Worm (Caenorhabditis elegans): Measurements from ENCODE around the gene C03E10.1.

The C03E10.1 gene

ce11 chrV:11304200-11304599 is 13.2 kb downstream of the C03E10.1 start:
- TF ChIP-seq tbx-2 (tag; optimal IDR thresholded peaks at IDR 0.05) (no peak), nhr-28 (tag; optimal IDR thresholded peaks at IDR 0.05) (no peak), R02D3.7 (tag; optimal IDR thresholded peaks at IDR 0.05) (no peak), fkh-10 (GFP tag; optimal IDR thresholded peaks at IDR 0.05) (no peak), snpc-4 (tag; optimal IDR thresholded peaks at IDR 0.05) (no peak), nhr-76 (tag; optimal IDR thresholded peaks at IDR 0.05) (no peak), jun-1 (tag; optimal IDR thresholded peaks at IDR 0.05) (no peak)

ce11 chrV:11304879-11305278 is 13.9 kb downstream of the C03E10.1 start, which contains the start of gene srh-45:
TSS of gene srh-45 (minus strand) at chrV:11304979.
- no peak for TF ChIP-seq snpc-4 (tag; optimal IDR thresholded peaks at IDR 0.05)
- TF ChIP-seq R02D3.7 (tag; optimal IDR thresholded peaks at IDR 0.05), result no peak
- TF ChIP-seq eor-1 (tag; optimal IDR thresholded peaks at IDR 0.05), result no peak
- no peak for TF ChIP-seq egl-5 (tag; optimal IDR thresholded peaks at IDR 0.05)
- TF ChIP-seq ceh-16 (tag; optimal IDR thresholded peaks at IDR 0.05), result no peak
- no peak for TF ChIP-seq nhr-25 (tag; optimal IDR thresholded peaks at IDR 0.05)
- no peak for TF ChIP-seq zag-1 (tag; optimal IDR thresholded peaks at IDR 0.05)

ce11 chrV:11307781-11308180 is 16.8 kb downstream of the C03E10.1 start:
- TF ChIP-seq elt-1 (tag; optimal IDR thresholded peaks at IDR 0.05) (no peak), nfya-1 (tag; optimal IDR thresholded peaks at IDR 0.05; ENCODE audit: insufficient read depth) (peak; percentile 33)

ce11 chrV:11308346-11308745 is 17.4 kb downstream of the C03E10.1 start, which contains the start of gene snf-11:
TSS of gene snf-11 (minus strand) at chrV:11308446.
- TF ChIP-seq elt-2 (tag; optimal IDR thresholded peaks at IDR 0.05), result no peak
- TF ChIP-seq ztf-4 (tag; optimal IDR thresholded peaks at IDR 0.05), result no peak
- no peak for TF ChIP-seq daf-12 (tag; optimal IDR thresholded peaks at IDR 0.05)
- no peak for TF ChIP-seq skn-1 (tag; optimal IDR thresholded peaks at IDR 0.05)
- no peak for TF ChIP-seq jun-1 (tag; optimal IDR thresholded peaks at IDR 0.05)
- TF ChIP-seq nhr-28 (tag; optimal IDR thresholded peaks at IDR 0.05), result no peak
- TF ChIP-seq fkh-2 (tag; optimal IDR thresholded peaks at IDR 0.05), result no peak
- no peak for TF ChIP-seq sea-2 (GFP tag; optimal IDR thresholded peaks at IDR 0.05)
- TF ChIP-seq elt-3 (tag; optimal IDR thresholded peaks at IDR 0.05), result no peak
- TF ChIP-seq nfya-1 (tag; optimal IDR thresholded peaks at IDR 0.05; ENCODE audit: insufficient read depth), result no peak
- TF ChIP-seq hmg-11 (tag; optimal IDR thresholded peaks at IDR 0.05), result no peak

- TF ChIP-seq lin-39 (tag; optimal IDR thresholded peaks at IDR 0.05) (peak; percentile 51), nhr-25 (tag; optimal IDR thresholded peaks at IDR 0.05) (no peak), nhr-67 (tag; optimal IDR thresholded peaks at IDR 0.05) (no peak), nfya-1 (tag; optimal IDR thresholded peaks at IDR 0.05; ENCODE audit: insufficient read depth) (peak; percentile 51)
These were observed 17.9 kb downstream of the C03E10.1 start for ce11 chrV:11308915-11309314.

ce11 chrV:11311013-11311472 is 20.1 kb downstream of the C03E10.1 start, which contains the start of gene T03F7.7:
TSS of gene T03F7.7 (plus strand) at chrV:11311422.
- TF ChIP-seq nhr-25 (tag; optimal IDR thresholded peaks at IDR 0.05) (no peak), aly-2 (tag; optimal IDR thresholded peaks at IDR 0.05) (no peak), ceh-9 (tag; optimal IDR thresholded peaks at IDR 0.05) (no peak), egl-27 (tag; optimal IDR thresholded peaks at IDR 0.05) (no peak), lsy-12 (tag; optimal IDR thresholded peaks at IDR 0.05) (no peak), sea-2 (GFP tag; optimal IDR thresholded peaks at IDR 0.05) (no peak), jun-1 (tag; optimal IDR thresholded peaks at IDR 0.05) (no peak), pha-4 (tag; optimal IDR thresholded peaks at IDR 0.05) (no peak), ZK546.5 (tag; optimal IDR thresholded peaks at IDR 0.05) (no peak), ceh-28 (tag; optimal IDR thresholded peaks at IDR 0.05) (no peak), elt-2 (tag; optimal IDR thresholded peaks at IDR 0.05) (peak; percentile 97), elt-3 (tag; optimal IDR thresholded peaks at IDR 0.05) (peak in 1 of 3 experiments; percentile 67), ceh-82 (tag; optimal IDR thresholded peaks at IDR 0.05) (no peak), lin-15B (tag; optimal IDR thresholded peaks at IDR 0.05) (no peak), hmg-11 (tag; optimal IDR thresholded peaks at IDR 0.05) (no peak), nhr-11 (tag; optimal IDR thresholded peaks at IDR 0.05) (no peak), mml-1 (tag; optimal IDR thresholded peaks at IDR 0.05) (no peak), nhr-76 (tag; optimal IDR thresholded peaks at IDR 0.05) (no peak), lin-39 (tag; optimal IDR thresholded peaks at IDR 0.05) (no peak), pqm-1 (tag; optimal IDR thresholded peaks at IDR 0.05) (peak; percentile 36)

Data from whole organism, L3 larva.